Fruit fly (Drosophila melanogaster): Measurements from ENCODE around the gene CG4066.

DNA sequence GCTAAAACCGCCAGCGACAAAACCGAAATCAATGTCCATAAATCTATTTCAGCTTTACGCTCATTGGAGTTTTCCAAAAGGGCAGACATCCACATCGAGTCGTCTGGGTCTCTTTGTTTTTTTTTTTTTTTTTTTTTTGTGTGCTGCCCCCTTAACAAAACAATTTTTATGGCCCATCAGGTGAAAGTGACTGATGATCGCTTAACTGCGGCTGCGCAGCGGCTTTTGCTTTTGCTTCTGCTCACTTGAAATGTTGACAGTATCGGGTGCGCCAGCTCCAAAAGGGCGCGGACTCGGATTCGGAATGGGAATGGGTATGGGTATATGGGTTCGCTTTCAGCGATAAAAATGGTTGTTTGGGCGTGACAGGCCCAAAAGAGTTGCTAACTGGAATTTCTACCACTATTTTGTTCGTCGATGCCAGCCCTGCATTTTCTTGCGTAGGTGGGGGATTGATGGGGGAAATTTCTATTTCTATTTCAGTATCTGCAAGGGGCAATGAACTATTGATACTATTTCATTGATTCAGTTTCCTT is 50.9 kb downstream of the CG4066 start:
- TF ChIP-seq pan (optimal IDR thresholded peaks at IDR 0.05): no peak
- TF ChIP-seq psq (optimal IDR thresholded peaks at IDR 0.05): no peak
- TF ChIP-seq usp (GFP tag; optimal IDR thresholded peaks at IDR 0.05): no peak
- TF ChIP-seq CG8478 (optimal IDR thresholded peaks at IDR 0.05): no peak
- no peak for TF ChIP-seq EcR (GFP tag; optimal IDR thresholded peaks at IDR 0.05)
